Worm (Caenorhabditis elegans): Measurements from ENCODE around the gene ung-1.

- no peak for TF ChIP-seq nhr-237 (tag; optimal IDR thresholded peaks at IDR 0.05)
- TF ChIP-seq lin-13 (GFP tag; optimal IDR thresholded peaks at IDR 0.05): no peak
- TF ChIP-seq skn-1 (tag; optimal IDR thresholded peaks at IDR 0.05): no peak
- no peak for TF ChIP-seq elt-3 (tag; optimal IDR thresholded peaks at IDR 0.05)
- no peak for TF ChIP-seq ztf-11 (tag; optimal IDR thresholded peaks at IDR 0.05)
- TF ChIP-seq unc-62 (GFP tag; optimal IDR thresholded peaks at IDR 0.05): no peak
- TF ChIP-seq nhr-77 (tag; optimal IDR thresholded peaks at IDR 0.05): no peak
- peak; percentile 6 for TF ChIP-seq unc-55 (GFP tag; optimal IDR thresholded peaks at IDR 0.05)
- TF ChIP-seq unc-39 (tag; optimal IDR thresholded peaks at IDR 0.05): no peak
- no peak for TF ChIP-seq nhr-25 (tag; optimal IDR thresholded peaks at IDR 0.05)
- no peak for TF ChIP-seq R02D3.7 (tag; optimal IDR thresholded peaks at IDR 0.05)
Observed at ce11 chrIII:11971342-11971741, 2.6 kb downstream of the ung-1 start, which contains the start of gene Y56A3A.28.

Data from whole organism, L2 larva.